Fruit fly (Drosophila melanogaster) whole organism, embryonic: ENCODE data around the gene CG5188.

Experiments used
- Adf1 ChIP-seq: fragments of 200-800 bp; sonication (Bioruptor generic); IDR thresholded peaks from 2 replicates; pipeline ENCODE4 v1.3.6; 2022; ENCODE audit warnings: missing biosample characterization, missing genetic modification characterization
- Antp ChIP-seq: fragments of 200-800 bp; sonication (Bioruptor generic); optimal IDR thresholded peaks from 3 replicates; lab custom pipeline; 2016; ENCODE audit warnings: missing biosample characterization, missing genetic modification characterization
- CG10565 ChIP-seq: fragments of 200-800 bp; sonication (Bioruptor generic); optimal IDR thresholded peaks from 3 replicates; lab custom pipeline; 2016; ENCODE audit warnings: missing biosample characterization, mild to moderate bottlenecking, missing genetic modification characterization
- CG10979 ChIP-seq: fragments of 200-800 bp; sonication (Bioruptor generic); optimal IDR thresholded peaks from 2 replicates; lab custom pipeline; 2018; ENCODE audit warnings: missing biosample characterization, mild to moderate bottlenecking, missing genetic modification characterization, moderate library complexity
- CG12071 ChIP-seq: fragments of 200-800 bp; sonication (Bioruptor generic); optimal IDR thresholded peaks from 3 replicates; lab custom pipeline; 2018; ENCODE audit warnings: missing biosample characterization, mild to moderate bottlenecking, missing genetic modification characterization
- CG12236 ChIP-seq: fragments of 200-800 bp; sonication (Bioruptor generic); optimal IDR thresholded peaks from 2 replicates; lab custom pipeline; 2016; ENCODE audit warnings: missing biosample characterization, missing genetic modification characterization
- CG13287 ChIP-seq: fragments of 200-800 bp; sonication (Bioruptor generic); IDR thresholded peaks from 2 replicates; pipeline ENCODE4 v1.3.6; 2022; ENCODE audit warnings: missing biosample characterization, missing genetic modification characterization; ENCODE audit not compliant: partially characterized antibody
- CG14050 ChIP-seq: fragments of 200-800 bp; sonication (Bioruptor generic); IDR thresholded peaks from 3 replicates; pipeline ENCODE4 v1.3.6; 2022; ENCODE audit warnings: missing biosample characterization, missing genetic modification characterization
- CG14860 ChIP-seq: fragments of 200-800 bp; sonication (Bioruptor generic); IDR thresholded peaks from 3 replicates; pipeline ENCODE4 v1.3.6; 2022; ENCODE audit warnings: missing biosample characterization, missing genetic modification characterization; ENCODE audit not compliant: partially characterized antibody
- CG15479 ChIP-seq: fragments of 200-800 bp; sonication (Bioruptor generic); optimal IDR thresholded peaks from 3 replicates; lab custom pipeline; 2019; ENCODE audit warnings: missing biosample characterization, mild to moderate bottlenecking, missing genetic modification characterization, moderate library complexity
- CG17328 ChIP-seq: fragments of 200-800 bp; sonication (Bioruptor generic); IDR thresholded peaks from 2 replicates; pipeline ENCODE4 v1.3.6; 2022; ENCODE audit warnings: missing biosample characterization, missing genetic modification characterization
- CG17802 ChIP-seq: fragments of 200-800 bp; sonication (Bioruptor generic); optimal IDR thresholded peaks from 2 replicates; lab custom pipeline; 2018; ENCODE audit warnings: missing biosample characterization, mild to moderate bottlenecking, missing genetic modification characterization, moderate library complexity
- CG1792 ChIP-seq: fragments of 200-800 bp; sonication (Bioruptor generic); optimal IDR thresholded peaks from 2 replicates; lab custom pipeline; 2016; ENCODE audit warnings: missing biosample characterization, missing genetic modification characterization
- CG2116 ChIP-seq: fragments of 200-800 bp; sonication (Bioruptor generic); optimal IDR thresholded peaks from 3 replicates; lab custom pipeline; 2018; ENCODE audit warnings: missing biosample characterization, mild to moderate bottlenecking, missing genetic modification characterization
- CG3726 ChIP-seq: fragments of 200-800 bp; sonication (Bioruptor generic); IDR thresholded peaks from 3 replicates; pipeline ENCODE4, ENCODE4 v1.3.6; 2022; ENCODE audit warnings: missing biosample characterization, missing genetic modification characterization
- CG5245 ChIP-seq: fragments of 200-800 bp; sonication (Bioruptor generic); optimal IDR thresholded peaks from 3 replicates; lab custom pipeline; 2016; ENCODE audit warnings: missing biosample characterization, missing genetic modification characterization
- CG6854 ChIP-seq: fragments of 200-800 bp; sonication (Bioruptor generic); optimal IDR thresholded peaks from 3 replicates; lab custom pipeline; 2017; ENCODE audit warnings: missing biosample characterization, mild to moderate bottlenecking, missing genetic modification characterization
- CG7556 ChIP-seq: fragments of 200-800 bp; sonication (Bioruptor generic); optimal IDR thresholded peaks from 2 replicates; lab custom pipeline; 2017; ENCODE audit warnings: missing biosample characterization, mild to moderate bottlenecking, missing genetic modification characterization
- CG9609 ChIP-seq: fragments of 200-800 bp; sonication (Bioruptor generic); optimal IDR thresholded peaks from 3 replicates; lab custom pipeline; 2016; ENCODE audit warnings: missing biosample characterization, missing genetic modification characterization
- E2f1 ChIP-seq: fragments of 200-800 bp; sonication (Bioruptor generic); IDR thresholded peaks from 2 replicates; pipeline ENCODE4 v1.3.6; 2022; ENCODE audit warnings: missing biosample characterization, missing genetic modification characterization
- Jarid2 ChIP-seq: fragments of 200-800 bp; sonication (Bioruptor generic); optimal IDR thresholded peaks from 3 replicates; lab custom pipeline; 2017; ENCODE audit warnings: mild to moderate bottlenecking, missing biosample characterization, missing genetic modification reagents, missing genetic modification characterization
- Mrtf ChIP-seq: fragments of 200-800 bp; sonication (Bioruptor generic); IDR thresholded peaks from 3 replicates; pipeline ENCODE4 v1.3.6; 2022; ENCODE audit warnings: missing biosample characterization, missing genetic modification characterization
- NFAT ChIP-seq: fragments of 200-800 bp; sonication (Bioruptor generic); IDR thresholded peaks from 2 replicates; pipeline ENCODE4 v1.3.6; 2022; ENCODE audit warnings: missing biosample characterization, missing genetic modification characterization
- Nf-YA ChIP-seq: fragments of 200-800 bp; sonication (Bioruptor generic); IDR thresholded peaks from 2 replicates; pipeline ENCODE4 v1.3.6; 2022; ENCODE audit warnings: missing biosample characterization, missing genetic modification characterization
- Poxn ChIP-seq: fragments of 200-800 bp; sonication (Bioruptor generic); IDR thresholded peaks from 2 replicates; pipeline ENCODE4 v1.3.6; 2022; ENCODE audit warnings: missing biosample characterization, missing genetic modification characterization
- Ptx1 ChIP-seq: fragments of 200-800 bp; sonication (Bioruptor generic); IDR thresholded peaks from 2 replicates; pipeline ENCODE4 v1.3.6; 2022; ENCODE audit warnings: missing biosample characterization, missing genetic modification characterization
- Scr ChIP-seq: fragments of 200-800 bp; sonication (Bioruptor generic); IDR thresholded peaks from 2 replicates; pipeline ENCODE4 v1.3.6; 2022; ENCODE audit warnings: missing biosample characterization, missing genetic modification characterization; ENCODE audit not compliant: partially characterized antibody
- Sox102F ChIP-seq: fragments of 200-800 bp; sonication (Bioruptor generic); optimal IDR thresholded peaks from 2 replicates; lab custom pipeline; 2018; ENCODE audit warnings: missing biosample characterization, mild to moderate bottlenecking, missing genetic modification characterization, moderate library complexity
- TFAM ChIP-seq: fragments of 200-800 bp; sonication (Bioruptor generic); optimal IDR thresholded peaks from 2 replicates; lab custom pipeline; 2017; ENCODE audit warnings: missing biosample characterization, missing genetic modification characterization, inconsistent platforms
- Usf ChIP-seq: fragments of 200-800 bp; sonication (Bioruptor generic); optimal IDR thresholded peaks from 2 replicates; lab custom pipeline; 2017; ENCODE audit warnings: missing genotype, missing biosample characterization, missing genetic modification characterization
- Xrp1 ChIP-seq: fragments of 200-800 bp; sonication (Bioruptor generic); IDR thresholded peaks from 2 replicates; pipeline ENCODE4 v1.3.6; 2022; ENCODE audit warnings: missing biosample characterization, missing genetic modification characterization
- ap ChIP-seq: fragments of 200-800 bp; sonication (Bioruptor generic); IDR thresholded peaks from 2 replicates; pipeline ENCODE4 v1.3.6; 2022; ENCODE audit warnings: missing biosample characterization, missing genetic modification characterization
- ase ChIP-seq: fragments of 200-800 bp; sonication (Bioruptor generic); IDR thresholded peaks from 3 replicates; pipeline ENCODE4 v1.3.6; 2022; ENCODE audit warnings: missing biosample characterization, missing genetic modification characterization
- btn ChIP-seq: fragments of 200-800 bp; sonication (Bioruptor generic); optimal IDR thresholded peaks from 2 replicates; lab custom pipeline; 2016; ENCODE audit warnings: missing biosample characterization, missing genetic modification characterization
- ci ChIP-seq: fragments of 200-800 bp; sonication (Bioruptor generic); IDR thresholded peaks from 3 replicates; pipeline ENCODE4 v1.3.6; 2022; ENCODE audit warnings: missing biosample characterization, missing genetic modification characterization
- da ChIP-seq: fragments of 200-800 bp; sonication (Bioruptor generic); optimal IDR thresholded peaks from 2 replicates; lab custom pipeline; 2016; ENCODE audit warnings: missing biosample characterization, missing genetic modification characterization
- disco-r ChIP-seq: fragments of 200-800 bp; sonication (Bioruptor generic); optimal IDR thresholded peaks from 2 replicates; lab custom pipeline; 2016; ENCODE audit warnings: missing biosample characterization, missing genetic modification characterization
- dpn ChIP-seq, 2 experiments: fragments of 200-800 bp; sonication (Bioruptor generic); optimal IDR thresholded peaks; 3 replicates each; lab custom pipeline; 2016; ENCODE audit warnings: missing biosample characterization in 2 of 2, missing genetic modification characterization in 2 of 2
- emc ChIP-seq: fragments of 200-800 bp; sonication (Bioruptor generic); optimal IDR thresholded peaks from 2 replicates; lab custom pipeline; 2016; ENCODE audit warnings: missing biosample characterization, missing genetic modification characterization
- eve ChIP-seq, 2 experiments: fragments of >200 bp; optimal IDR thresholded peaks; 2 replicates each; lab custom pipeline; 2017; ENCODE audit warnings: missing biosample characterization in 2 of 2, missing genetic modification characterization in 2 of 2
- exex ChIP-seq: fragments of 200-800 bp; sonication (Bioruptor generic); optimal IDR thresholded peaks from 4 replicates; lab custom pipeline; 2018; ENCODE audit warnings: missing biosample characterization, mild to moderate bottlenecking, missing genetic modification characterization, moderate library complexity
- fru ChIP-seq: fragments of >200 bp; optimal IDR thresholded peaks from 2 replicates; lab custom pipeline; 2017
- luna ChIP-seq: fragments of 200-800 bp; sonication (Bioruptor generic); optimal IDR thresholded peaks from 2 replicates; lab custom pipeline; 2016; ENCODE audit warnings: missing biosample characterization, missing genetic modification characterization
- nmo ChIP-seq: fragments of 200-800 bp; sonication (Bioruptor generic); optimal IDR thresholded peaks from 2 replicates; lab custom pipeline; 2018; ENCODE audit warnings: missing biosample characterization, mild to moderate bottlenecking, missing genetic modification characterization, moderate library complexity
- p53 ChIP-seq: fragments of 200-800 bp; sonication (Bioruptor generic); optimal IDR thresholded peaks from 2 replicates; lab custom pipeline; 2016; ENCODE audit warnings: missing biosample characterization, missing genetic modification characterization
- psq ChIP-seq: fragments of 200-800 bp; sonication (Bioruptor generic); optimal IDR thresholded peaks from 2 replicates; lab custom pipeline; 2017; ENCODE audit warnings: missing biosample characterization, missing genetic modification characterization
- pzg ChIP-seq: fragments of 200-800 bp; sonication (Bioruptor generic); optimal IDR thresholded peaks from 3 replicates; lab custom pipeline; 2018; ENCODE audit warnings: missing biosample characterization, mild to moderate bottlenecking, missing genetic modification characterization, moderate library complexity
- sd ChIP-seq: fragments of 200-800 bp; sonication (Bioruptor generic); optimal IDR thresholded peaks from 3 replicates; lab custom pipeline; 2018; ENCODE audit warnings: missing biosample characterization, mild to moderate bottlenecking, missing genetic modification characterization, moderate library complexity
- seq ChIP-seq: fragments of 200-800 bp; sonication (Bioruptor generic); IDR thresholded peaks from 2 replicates; pipeline ENCODE4 v1.3.6; 2022; ENCODE audit warnings: missing biosample characterization, missing genetic modification characterization
- tin ChIP-seq: fragments of 200-800 bp; sonication (Bioruptor generic); optimal IDR thresholded peaks from 3 replicates; lab custom pipeline; 2016; ENCODE audit warnings: missing biosample characterization, missing genetic modification characterization

The CG5188 gene

dm6 chr2L:10387869-10388726 is 40.5 kb upstream of the CG5188 start, which contains the start of gene da (continued):
- TF ChIP-seq eve (GFP tag; optimal IDR thresholded peaks at IDR 0.05; lab: Kevin White, UChicago) (peak in 1 of 2 experiments; percentile 76), CG10565 (GFP tag; lab: Kevin White, UChicago) (no peak), Jarid2 (GFP tag; lab: Kevin White, UChicago) (no peak), pzg (GFP tag; lab: Kevin White, UChicago) (peak; percentile 86), CG13287 (GFP tag; lab: Robert Waterston, UW) (peak; percentile 64), CG5245 (GFP tag; lab: Kevin White, UChicago) (peak; percentile 9), seq (GFP tag; lab: Robert Waterston, UW) (no peak; the same call in 1 of the 2 replicates), Nf-YA (no peak), CG12236 (GFP tag; lab: Kevin White, UChicago) (peak; percentile 48), tin (GFP tag; lab: Kevin White, UChicago) (peak; percentile 62), CG14860 (GFP tag; lab: Robert Waterston, UW) (no peak), TFAM (GFP tag; lab: Kevin White, UChicago) (no peak), CG1792 (peak; percentile 34), Usf (GFP tag; lab: Kevin White, UChicago) (no peak), btn (GFP tag; lab: Kevin White, UChicago) (no peak), CG17802 (tag; lab: Kevin White, UChicago) (peak; percentile 95), dpn (GFP tag; optimal IDR thresholded peaks at IDR 0.05; lab: Kevin White, UChicago) (peak; percentile 63 to 69), Xrp1 (peak; percentile 63), Sox102F (GFP tag; lab: Kevin White, UChicago) (no peak), CG17328 (GFP tag; lab: Robert Waterston, UW) (peak; percentile 55), CG2116 (GFP tag; lab: Kevin White, UChicago) (peak; percentile 99), NFAT (GFP tag; lab: Robert Waterston, UW) (peak; percentile 58; the same call in 1 of the 2 replicates), emc (GFP tag; lab: Kevin White, UChicago) (peak; percentile 20), p53 (peak; percentile 12), CG6854 (GFP tag; lab: Kevin White, UChicago) (peak; percentile 38), fru (lab: Kevin White, UChicago) (no peak), CG15479 (GFP tag; lab: Kevin White, UChicago) (peak; percentile 81), Antp (GFP tag; lab: Kevin White, UChicago) (peak; percentile 57), CG3726 (GFP tag; lab: Robert Waterston, UW) (no peak), luna (GFP tag; lab: Kevin White, UChicago) (no peak), Scr (GFP tag; lab: Robert Waterston, UW) (peak; percentile 59), disco-r (GFP tag; lab: Kevin White, UChicago) (no peak), CG14050 (GFP tag; lab: Robert Waterston, UW) (no peak), ci (GFP tag; lab: Robert Waterston, UW) (peak; percentile 81; the same call in 2 of the 3 replicates), nmo (GFP tag; lab: Kevin White, UChicago) (peak; percentile 73), CG9609 (GFP tag; lab: Kevin White, UChicago) (peak; percentile 56), Poxn (GFP tag; lab: Robert Waterston, UW) (no peak), ase (GFP tag; lab: Robert Waterston, UW) (peak; percentile 42; the same call in 1 of the 3 replicates), CG12071 (GFP tag; lab: Kevin White, UChicago) (no peak), sd (tag; lab: Kevin White, UChicago) (peak; percentile 46), CG7556 (peak; percentile 25), E2f1 (peak; percentile 50; the same call in 1 of the 2 replicates), CG10979 (tag; lab: Kevin White, UChicago) (peak; percentile 35), psq (no peak), Ptx1 (GFP tag; lab: Robert Waterston, UW) (peak; percentile 54), da (GFP tag; lab: Kevin White, UChicago) (peak; percentile 59), ap (no peak), Mrtf (no peak; the same call in 2 of the 3 replicates), Adf1 (GFP tag; lab: Robert Waterston, UW) (no peak), exex (no peak)
